Fruit fly (Drosophila melanogaster): ENCODE data around the gene Prosbeta3.

- TF ChIP-seq CTCF (optimal IDR thresholded peaks at IDR 0.05) (no peak), CG8478 (optimal IDR thresholded peaks at IDR 0.05) (no peak)
Measured at dm6 chr3R:9014859-9015466, 8.9 kb upstream of the Prosbeta3 start, which contains the start of the genes Kcmf1, Sf3b5 and CG11986.

All from S2 (cell line).